Worm (Caenorhabditis elegans) whole organism, young adult: ENCODE data around the gene T14B4.5.

Source experiments
- B0019.2 ChIP-seq: fragments of 200-800 bp; sonication (Bioruptor generic); conservative IDR thresholded peaks from 2 replicates; pipeline ENCODE4 v1.3.6; 2022; ENCODE audit warnings: missing genetic modification reagents, missing genetic modification characterization, missing compliant biosample characterization
- B0261.1 ChIP-seq: sonication (generic microtip); optimal IDR thresholded peaks from 2 replicates; lab custom pipeline; 2016; ENCODE audit warnings: mild to moderate bottlenecking, missing genetic modification characterization, moderate library complexity, missing compliant biosample characterization
- F10E7.11 ChIP-seq: sonication (generic microtip); optimal IDR thresholded peaks from 2 replicates; lab custom pipeline; 2017; ENCODE audit warnings: mild to moderate bottlenecking, missing genetic modification characterization, moderate library complexity, missing compliant biosample characterization
- F49E8.2 ChIP-seq: sonication (generic microtip); optimal IDR thresholded peaks from 3 replicates; lab custom pipeline; 2017; ENCODE audit warnings: missing genetic modification characterization, mild to moderate bottlenecking, missing compliant biosample characterization, antibody characterized with exemption, moderate library complexity; ENCODE audit not compliant: insufficient read depth
- F55B11.4 ChIP-seq: sonication (generic microtip); optimal IDR thresholded peaks from 2 replicates; lab custom pipeline; 2016; ENCODE audit warnings: missing compliant biosample characterization, missing genetic modification characterization, borderline replicate concordance; ENCODE audit not compliant: insufficient read depth
- K11D2.4 ChIP-seq: fragments of 200-800 bp; sonication (Bioruptor generic); IDR thresholded peaks from 2 replicates; pipeline ENCODE4 v1.3.6; 2022; ENCODE audit warnings: missing genetic modification reagents, missing genetic modification characterization, missing compliant biosample characterization
- Y53F4B.3 ChIP-seq: fragments of 200-800 bp; sonication (Bioruptor generic); IDR thresholded peaks from 2 replicates; pipeline ENCODE4 v1.3.6; 2022; ENCODE audit warnings: missing genetic modification reagents, missing genetic modification characterization, missing compliant biosample characterization
- Y53G8AR.9 ChIP-seq: fragments of 200-800 bp; sonication (Bioruptor generic); conservative IDR thresholded peaks from 2 replicates; pipeline ENCODE4 v1.3.6; 2022; ENCODE audit warnings: missing genetic modification reagents, missing genetic modification characterization, missing compliant biosample characterization
- Y67H2A.10 ChIP-seq: fragments of 200-800 bp; sonication (Bioruptor generic); conservative IDR thresholded peaks from 2 replicates; pipeline ENCODE4 v1.3.6; 2022; ENCODE audit warnings: missing genetic modification reagents, missing genetic modification characterization, missing compliant biosample characterization
- Y79H2A.3 ChIP-seq: fragments of 200-800 bp; sonication (Bioruptor generic); conservative IDR thresholded peaks from 2 replicates; pipeline ENCODE4 v1.3.6; 2022; ENCODE audit warnings: missing genetic modification reagents, missing genetic modification characterization, missing compliant biosample characterization
- aptf-2 ChIP-seq: fragments of 200-800 bp; sonication (Bioruptor generic); conservative IDR thresholded peaks from 2 replicates; pipeline ENCODE4 v1.3.6; 2022; ENCODE audit warnings: missing genetic modification reagents, missing genetic modification characterization, missing compliant biosample characterization
- attf-3 ChIP-seq: fragments of 200-800 bp; sonication (Bioruptor generic); conservative IDR thresholded peaks from 2 replicates; pipeline ENCODE4 v1.3.6; 2022; ENCODE audit warnings: missing genetic modification reagents, missing genetic modification characterization, missing compliant biosample characterization
- bed-1 ChIP-seq: fragments of 200-800 bp; sonication (Bioruptor generic); IDR thresholded peaks from 2 replicates; pipeline ENCODE4 v1.3.6; 2022; ENCODE audit warnings: missing genetic modification reagents, missing genetic modification characterization, missing compliant biosample characterization
- bed-2 ChIP-seq: fragments of 200-800 bp; sonication (Bioruptor generic); IDR thresholded peaks from 2 replicates; pipeline ENCODE4 v1.3.6; 2022; ENCODE audit warnings: missing genetic modification reagents, missing genetic modification characterization, missing compliant biosample characterization
- ccch-3 ChIP-seq: fragments of 200-800 bp; sonication (Bioruptor generic); optimal IDR thresholded peaks from 2 replicates; lab custom pipeline; 2018; ENCODE audit warnings: mild to moderate bottlenecking, missing genetic modification characterization, missing compliant biosample characterization
- ceh-27 ChIP-seq: fragments of 200-800 bp; sonication (Bioruptor generic); optimal IDR thresholded peaks from 2 replicates; lab custom pipeline; 2018; ENCODE audit warnings: mild to moderate bottlenecking, missing genetic modification characterization, moderate library complexity, missing compliant biosample characterization
- ceh-79 ChIP-seq: sonication (generic microtip); optimal IDR thresholded peaks from 2 replicates; lab custom pipeline; 2017; ENCODE audit warnings: mild to moderate bottlenecking, missing genetic modification characterization, missing compliant biosample characterization
- dpff-1 ChIP-seq: sonication (generic microtip); optimal IDR thresholded peaks from 2 replicates; lab custom pipeline; 2017; ENCODE audit warnings: mild to moderate bottlenecking, missing genetic modification characterization, missing compliant biosample characterization
- dpl-1 ChIP-seq: fragments of 150-350 bp; optimal IDR thresholded peaks from 2 replicates; lab custom pipeline; 2014; ENCODE audit warnings: missing biosample characterization, missing genetic modification reagents, missing genetic modification characterization
- efl-1 ChIP-seq: fragments of 150-350 bp; optimal IDR thresholded peaks from 2 replicates; lab custom pipeline; 2014; ENCODE audit warnings: missing biosample characterization, missing genetic modification reagents, missing genetic modification characterization
- ets-4 ChIP-seq: fragments of 200-800 bp; sonication (Bioruptor generic); optimal IDR thresholded peaks from 2 replicates; lab custom pipeline; 2018; ENCODE audit warnings: mild to moderate bottlenecking, missing genetic modification characterization, missing compliant biosample characterization
- hmg-1.2 ChIP-seq: fragments of 200-800 bp; sonication (Bioruptor generic); IDR thresholded peaks from 2 replicates; pipeline ENCODE4 v1.3.6; 2022; ENCODE audit warnings: missing genetic modification reagents, missing genetic modification characterization, missing compliant biosample characterization
- hrde-1 ChIP-seq: sonication (generic microtip); optimal IDR thresholded peaks from 2 replicates; lab custom pipeline; 2016; ENCODE audit warnings: missing genetic modification characterization, mild to moderate bottlenecking, missing compliant biosample characterization, moderate library complexity, missing genotype, missing genetic modification reagents, borderline replicate concordance
- let-526 ChIP-seq: fragments of 200-800 bp; sonication (Bioruptor generic); IDR thresholded peaks from 2 replicates; pipeline ENCODE4 v1.3.6; 2022; ENCODE audit warnings: missing genetic modification reagents, missing genetic modification characterization, missing compliant biosample characterization
- lir-1 ChIP-seq: fragments of 200-800 bp; sonication (Bioruptor generic); conservative IDR thresholded peaks from 2 replicates; pipeline ENCODE4 v1.3.6; 2022; ENCODE audit warnings: missing genetic modification reagents, missing genetic modification characterization, missing compliant biosample characterization
- lsl-1 ChIP-seq: fragments of 200-800 bp; sonication (Bioruptor generic); optimal IDR thresholded peaks from 2 replicates; lab custom pipeline; 2018; ENCODE audit warnings: mild to moderate bottlenecking, missing genetic modification characterization, moderate library complexity, missing compliant biosample characterization
- lsy-27 ChIP-seq: sonication (generic microtip); optimal IDR thresholded peaks from 2 replicates; lab custom pipeline; 2017; ENCODE audit warnings: missing genetic modification characterization, mild to moderate bottlenecking, missing compliant biosample characterization, antibody characterized with exemption, missing genotype, borderline replicate concordance; ENCODE audit not compliant: insufficient read depth
- madf-10 ChIP-seq: sonication (generic microtip); optimal IDR thresholded peaks from 2 replicates; lab custom pipeline; 2016; ENCODE audit warnings: mild to moderate bottlenecking, missing genetic modification characterization, missing compliant biosample characterization
- madf-3 ChIP-seq: fragments of 200-800 bp; sonication (Bioruptor generic); IDR thresholded peaks from 2 replicates; pipeline ENCODE4 v1.3.6; 2022; ENCODE audit warnings: missing genetic modification reagents, missing genetic modification characterization, missing compliant biosample characterization
- mcd-1 ChIP-seq: fragments of 200-800 bp; sonication (Bioruptor generic); IDR thresholded peaks from 2 replicates; pipeline ENCODE4 v1.3.6; 2022; ENCODE audit warnings: missing genetic modification reagents, missing genetic modification characterization, missing compliant biosample characterization
- mes-4 ChIP-seq: sonication (generic microtip); optimal IDR thresholded peaks from 2 replicates; lab custom pipeline; 2016; ENCODE audit warnings: missing genotype, missing genetic modification characterization, missing compliant biosample characterization
- nfya-1 ChIP-seq: sonication (generic microtip); optimal IDR thresholded peaks from 2 replicates; lab custom pipeline; 2017; ENCODE audit warnings: antibody characterized with exemption, missing compliant biosample characterization, missing genetic modification characterization, borderline replicate concordance; ENCODE audit not compliant: insufficient read depth
- nfyb-1 ChIP-seq: fragments of 200-800 bp; sonication (Bioruptor generic); IDR thresholded peaks from 2 replicates; pipeline ENCODE4 v1.3.6; 2022; ENCODE audit warnings: missing genetic modification reagents, missing genetic modification characterization, missing compliant biosample characterization
- nhr-179 ChIP-seq: sonication (generic microtip); optimal IDR thresholded peaks from 2 replicates; lab custom pipeline; 2016; ENCODE audit warnings: mild to moderate bottlenecking, missing genetic modification characterization, missing compliant biosample characterization
- nhr-80 ChIP-seq: sonication (generic microtip); optimal IDR thresholded peaks from 2 replicates; lab custom pipeline; 2016; ENCODE audit warnings: missing genetic modification characterization, missing compliant biosample characterization
- rec-8 ChIP-seq, 2 experiments: sonication (generic microtip); optimal IDR thresholded peaks; 2 replicates each; lab custom pipeline; 2016; ENCODE audit warnings: mild to moderate bottlenecking in 2 of 2, missing genetic modification characterization in 2 of 2, missing genetic modification reagents in 2 of 2, missing genotype in 2 of 2, missing biosample characterization in 1 of 2, missing compliant biosample characterization in 1 of 2, moderate library complexity in 1 of 2
- snpc-3.4 ChIP-seq: sonication (generic microtip); optimal IDR thresholded peaks from 2 replicates; lab custom pipeline; 2017; ENCODE audit warnings: missing genetic modification characterization, mild to moderate bottlenecking, missing compliant biosample characterization, antibody characterized with exemption, moderate library complexity, missing genotype, missing genetic modification reagents
- snpc-4 ChIP-seq, 5 experiments: fragments of 150-350 bp in 1 of 5; sonication (generic microtip) in 4 of 5; optimal IDR thresholded peaks; 2 replicates each; lab custom pipeline; 2014 to 2018; ENCODE audit warnings: missing genetic modification characterization in 5 of 5, missing biosample characterization in 3 of 5, antibody characterized with exemption in 2 of 5, mild to moderate bottlenecking in 2 of 5, missing compliant biosample characterization in 2 of 5, missing genotype in 2 of 5, moderate library complexity in 2 of 5, missing genetic modification reagents in 1 of 5
- tlf-1 ChIP-seq: fragments of 200-800 bp; sonication (Bioruptor generic); optimal IDR thresholded peaks from 2 replicates; lab custom pipeline; 2018; ENCODE audit warnings: mild to moderate bottlenecking, missing genetic modification characterization, missing compliant biosample characterization
- xnd-1 ChIP-seq: sonication (generic microtip); optimal IDR thresholded peaks from 2 replicates; lab custom pipeline; 2016; ENCODE audit warnings: missing genotype, missing genetic modification reagents, missing genetic modification characterization, missing compliant biosample characterization
- zim-3 ChIP-seq: sonication (generic microtip); optimal IDR thresholded peaks from 2 replicates; lab custom pipeline; 2017; ENCODE audit warnings: mild to moderate bottlenecking, missing genetic modification characterization, moderate library complexity, missing compliant biosample characterization
- ztf-18 ChIP-seq: sonication (generic microtip); optimal IDR thresholded peaks from 2 replicates; lab custom pipeline; 2016; ENCODE audit warnings: missing genotype, mild to moderate bottlenecking, missing genetic modification characterization, missing compliant biosample characterization

Gene T14B4.5

DNA sequence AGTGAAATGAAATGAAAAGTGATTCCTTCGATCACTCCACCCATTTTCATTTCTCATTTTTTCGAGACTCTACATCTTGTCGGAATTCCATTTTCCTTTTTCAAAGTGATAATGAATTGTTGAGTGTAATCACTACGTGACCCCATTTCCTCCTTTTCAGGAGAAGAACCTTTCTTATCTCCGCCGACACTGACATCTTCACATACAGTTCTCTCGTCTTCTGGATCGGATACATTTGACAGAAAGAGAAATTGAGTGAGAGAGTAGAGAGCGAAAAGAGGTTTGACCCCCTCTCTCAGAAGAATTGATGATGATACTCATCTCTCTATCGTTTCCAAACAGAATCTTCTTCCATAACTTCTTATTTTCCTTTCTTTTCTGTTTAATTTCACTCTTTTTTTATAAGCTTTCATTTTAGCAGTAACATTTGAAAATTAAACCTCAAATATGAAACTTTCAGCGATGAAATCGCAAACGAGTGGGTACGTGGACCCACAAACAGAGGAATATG, 2.8 kb upstream of the T14B4.5 start, which contains the start of gene dpy-2:
dpy-2 (plus strand) TSS at position 461 of the 511 bp plus-strand sequence.
- TF ChIP-seq nfyb-1 (GFP tag; lab: Robert Waterston, UW) = no peak
- no peak for TF ChIP-seq ceh-27 (GFP tag; lab: Kevin White, UChicago)
- no peak for TF ChIP-seq F49E8.2
- TF ChIP-seq bed-2 (GFP tag; lab: Robert Waterston, UW) = no peak
- TF ChIP-seq Y67H2A.10 (GFP tag; lab: Robert Waterston, UW) = no peak
- TF ChIP-seq F10E7.11 (tag; lab: Kevin White, UChicago) = no peak
- TF ChIP-seq ztf-18 (tag; lab: Kevin White, UChicago) = no peak

ce11 chrII:6715853-6716252, 810 bp upstream of the T14B4.5 start:
- TF ChIP-seq Y53G8AR.9 (no peak), B0261.1 (no peak), ceh-79 (tag; lab: Kevin White, UChicago) (no peak), K11D2.4 (GFP tag; lab: Robert Waterston, UW) (no peak), bed-1 (no peak), ets-4 (no peak), lir-1 (GFP tag; lab: Robert Waterston, UW) (no peak), snpc-3.4 (tag; lab: Kevin White, UChicago) (no peak), aptf-2 (no peak), attf-3 (GFP tag; lab: Robert Waterston, UW) (no peak), zim-3 (tag; lab: Kevin White, UChicago) (no peak), Y67H2A.10 (GFP tag; lab: Robert Waterston, UW) (no peak), snpc-4 (GFP tag; optimal IDR thresholded peaks at IDR 0.05; lab: Kevin White, UChicago) (no peak), snpc-4 (tag; optimal IDR thresholded peaks at IDR 0.05; lab: Kevin White, UChicago) (no peak), lsl-1 (no peak), hrde-1 (tag; lab: Kevin White, UChicago) (no peak)

ce11 chrII:6718221-6718620, 1.6 kb downstream of the T14B4.5 start, which contains the start of gene tsp-10:
tsp-10 (plus strand) TSS chrII:6718586.
- TF ChIP-seq B0019.2 = no peak

DNA sequence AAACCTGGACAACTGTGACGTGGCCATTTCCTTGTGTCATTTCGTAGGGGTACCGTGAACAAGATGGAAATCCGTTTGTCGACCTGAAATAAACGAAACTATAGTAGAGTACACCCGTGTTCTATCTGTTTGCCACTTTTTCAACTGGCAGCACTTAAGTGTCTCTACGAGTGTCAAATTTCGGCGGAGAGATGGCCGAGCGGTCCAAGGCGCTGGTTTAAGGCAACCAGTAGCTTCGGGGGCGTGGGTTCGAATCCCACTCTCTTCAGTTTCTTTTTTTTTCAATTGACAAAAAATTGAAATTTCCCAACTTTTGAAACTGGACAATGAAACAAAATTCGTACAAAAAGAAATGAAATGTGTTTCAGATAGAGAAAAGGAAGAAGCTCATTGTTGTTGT, 4.9 kb downstream of the T14B4.5 start:
- TF ChIP-seq hmg-1.2 (GFP tag; lab: Robert Waterston, UW) (peak; percentile 67), nhr-80 (tag; lab: Kevin White, UChicago) (no peak), ztf-18 (tag; lab: Kevin White, UChicago) (peak; percentile 13), nhr-179 (tag; lab: Kevin White, UChicago) (no peak), lsy-27 (no peak), madf-10 (tag; lab: Kevin White, UChicago) (no peak), let-526 (GFP tag; lab: Robert Waterston, UW) (no peak), efl-1 (GFP tag; lab: Kevin White, UChicago) (no peak), xnd-1 (tag; lab: Kevin White, UChicago) (no peak), nfya-1 (no peak), dpl-1 (GFP tag; lab: Kevin White, UChicago) (no peak), B0261.1 (peak; percentile 85), mes-4 (tag; lab: Kevin White, UChicago) (no peak), ceh-79 (tag; lab: Kevin White, UChicago) (peak; percentile 38), F55B11.4 (tag; lab: Kevin White, UChicago) (no peak), tlf-1 (GFP tag; lab: Kevin White, UChicago) (no peak), Y53F4B.3 (GFP tag; lab: Robert Waterston, UW) (no peak; the same call in 1 of the 2 replicates), mcd-1 (peak; percentile 51; the same call in 1 of the 2 replicates), rec-8 (tag; optimal IDR thresholded peaks at IDR 0.05; lab: Kevin White, UChicago) (no peak), madf-3 (GFP tag; lab: Robert Waterston, UW) (no peak), dpff-1 (tag; lab: Kevin White, UChicago) (no peak), zim-3 (tag; lab: Kevin White, UChicago) (no peak), Y79H2A.3 (GFP tag; lab: Robert Waterston, UW) (no peak), ccch-3 (GFP tag; lab: Kevin White, UChicago) (no peak)
